Fruit fly (Drosophila melanogaster) whole organism, embryonic: ENCODE results near the gene Pgant7.

Experiments used
- ATbp ChIP-seq: fragments of 200-800 bp; sonication (Bioruptor generic); optimal IDR thresholded peaks from 2 replicates; lab custom pipeline; 2017; ENCODE audit warnings: missing biosample characterization, mild to moderate bottlenecking, missing genetic modification characterization, missing genetic modification reagents
- Atf-2 ChIP-seq: fragments of 200-800 bp; sonication (Bioruptor generic); optimal IDR thresholded peaks from 2 replicates; lab custom pipeline; 2016; ENCODE audit warnings: missing biosample characterization, missing genetic modification characterization
- Atf6 ChIP-seq: fragments of 200-800 bp; sonication (Bioruptor generic); IDR thresholded peaks from 2 replicates; pipeline ENCODE4 v1.3.6; 2022; ENCODE audit warnings: missing biosample characterization, missing genetic modification characterization
- B-H1 ChIP-seq: fragments of 200-800 bp; sonication (Bioruptor generic); IDR thresholded peaks from 3 replicates; pipeline ENCODE4 v1.3.6; 2022; ENCODE audit warnings: missing biosample characterization, missing genetic modification characterization
- CG10267 ChIP-seq: fragments of 200-800 bp; sonication (Bioruptor generic); optimal IDR thresholded peaks from 2 replicates; lab custom pipeline; 2018; ENCODE audit warnings: missing biosample characterization, mild to moderate bottlenecking, missing genetic modification characterization, moderate library complexity
- CG10959 ChIP-seq: fragments of 200-800 bp; sonication (Bioruptor generic); IDR thresholded peaks from 2 replicates; pipeline ENCODE4 v1.3.6; 2022; ENCODE audit warnings: missing biosample characterization, missing genetic modification characterization
- CG11085 ChIP-seq: fragments of 200-800 bp; sonication (Bioruptor generic); IDR thresholded peaks from 2 replicates; pipeline ENCODE4 v1.3.6; 2022; ENCODE audit warnings: missing biosample characterization, missing genetic modification characterization
- CG13424 ChIP-seq: fragments of 200-800 bp; sonication (Bioruptor generic); optimal IDR thresholded peaks from 2 replicates; lab custom pipeline; 2019; ENCODE audit warnings: missing biosample characterization, mild to moderate bottlenecking, missing genetic modification characterization, moderate library complexity
- CG13624 ChIP-seq: fragments of 200-800 bp; sonication (Bioruptor generic); optimal IDR thresholded peaks from 2 replicates; lab custom pipeline; 2016; ENCODE audit warnings: missing biosample characterization, missing genetic modification characterization
- CG14441 ChIP-seq: fragments of 200-800 bp; sonication (Bioruptor generic); IDR thresholded peaks from 2 replicates; pipeline ENCODE4 v1.3.6; 2022; ENCODE audit warnings: missing biosample characterization, missing genetic modification characterization
- CG1529 ChIP-seq: fragments of 200-800 bp; sonication (Bioruptor generic); optimal IDR thresholded peaks from 3 replicates; lab custom pipeline; 2018; ENCODE audit warnings: missing biosample characterization, missing genetic modification characterization
- CG18262 ChIP-seq: fragments of 200-800 bp; optimal IDR thresholded peaks from 3 replicates; lab custom pipeline; 2019; ENCODE audit warnings: missing biosample characterization, mild to moderate bottlenecking, missing genetic modification characterization, moderate library complexity
- CG18619 ChIP-seq: fragments of 200-800 bp; sonication (Bioruptor generic); optimal IDR thresholded peaks from 3 replicates; lab custom pipeline; 2017; ENCODE audit warnings: missing biosample characterization, mild to moderate bottlenecking, missing genetic modification characterization
- CG2199 ChIP-seq: fragments of 200-800 bp; sonication (Bioruptor generic); IDR thresholded peaks from 3 replicates; pipeline ENCODE4 v1.3.6; 2022; ENCODE audit warnings: missing biosample characterization, missing genetic modification characterization
- CG6854 ChIP-seq: fragments of 200-800 bp; sonication (Bioruptor generic); optimal IDR thresholded peaks from 3 replicates; lab custom pipeline; 2017; ENCODE audit warnings: missing biosample characterization, mild to moderate bottlenecking, missing genetic modification characterization
- CG7963 ChIP-seq: fragments of 200-800 bp; sonication (Bioruptor generic); IDR thresholded peaks from 3 replicates; pipeline ENCODE4 v1.3.6; 2022; ENCODE audit warnings: missing biosample characterization, missing genetic modification characterization; ENCODE audit not compliant: partially characterized antibody
- CG8290 ChIP-seq, 3 experiments: fragments of 200-800 bp; sonication (Bioruptor generic); optimal IDR thresholded peaks; 2 replicates each; lab custom pipeline; 2016 to 2019; ENCODE audit warnings: missing biosample characterization in 3 of 3, missing genetic modification characterization in 3 of 3, mild to moderate bottlenecking in 2 of 3, moderate library complexity in 1 of 3
- CG8388 ChIP-seq: fragments of 200-800 bp; sonication (Bioruptor generic); optimal IDR thresholded peaks from 2 replicates; lab custom pipeline; 2019; ENCODE audit warnings: missing biosample characterization, mild to moderate bottlenecking, missing genetic modification characterization, moderate library complexity
- CkIIα-i1 ChIP-seq: fragments of 200-800 bp; sonication (Bioruptor generic); IDR thresholded peaks from 2 replicates; pipeline ENCODE4 v1.3.6; 2022; ENCODE audit warnings: missing biosample characterization, missing genetic modification characterization
- CoRest ChIP-seq: fragments of 200-800 bp; sonication (Bioruptor generic); optimal IDR thresholded peaks from 3 replicates; lab custom pipeline; 2018; ENCODE audit warnings: missing biosample characterization, mild to moderate bottlenecking, missing genetic modification characterization, moderate library complexity
- Ets65A ChIP-seq: fragments of 200-800 bp; sonication (Bioruptor generic); peaks from one replicate; lab custom pipeline; 2016; ENCODE audit warnings: missing biosample characterization, missing genetic modification characterization
- Ets97D ChIP-seq: fragments of 200-800 bp; sonication (Bioruptor generic); optimal IDR thresholded peaks from 3 replicates; lab custom pipeline; 2016; ENCODE audit warnings: missing biosample characterization, missing genetic modification characterization
- Hmr ChIP-seq: fragments of 200-800 bp; sonication (Bioruptor generic); optimal IDR thresholded peaks from 3 replicates; lab custom pipeline; 2017; ENCODE audit warnings: mild to moderate bottlenecking, missing biosample characterization, missing genetic modification reagents, missing genetic modification characterization
- Mes4 ChIP-seq: fragments of 200-800 bp; sonication (Bioruptor generic); optimal IDR thresholded peaks from 2 replicates; lab custom pipeline; 2016; ENCODE audit warnings: missing biosample characterization, missing genetic modification characterization
- Pdp1 ChIP-seq, 2 experiments: fragments of 200-800 bp; sonication (Bioruptor generic); optimal IDR thresholded peaks; 3 replicates each; lab custom pipeline; 2016; ENCODE audit warnings: missing biosample characterization in 2 of 2, missing genetic modification characterization in 2 of 2, mild to moderate bottlenecking in 1 of 2, moderate library complexity in 1 of 2
- Sin3A ChIP-seq: fragments of >200 bp; optimal IDR thresholded peaks from 2 replicates; lab custom pipeline; 2018
- Spps ChIP-seq: fragments of 200-800 bp; sonication (Bioruptor generic); optimal IDR thresholded peaks from 2 replicates; lab custom pipeline; 2018; ENCODE audit warnings: missing biosample characterization, mild to moderate bottlenecking, missing genetic modification characterization
- abd-A ChIP-seq: fragments of 200-800 bp; sonication (Bioruptor generic); optimal IDR thresholded peaks from 3 replicates; lab custom pipeline; 2019; ENCODE audit warnings: missing biosample characterization, mild to moderate bottlenecking, missing genetic modification characterization, moderate library complexity
- br ChIP-seq: fragments of >200 bp; optimal IDR thresholded peaks from 2 replicates; lab custom pipeline; 2017
- caup ChIP-seq: fragments of 200-800 bp; sonication (Bioruptor generic); optimal IDR thresholded peaks from 3 replicates; lab custom pipeline; 2017; ENCODE audit warnings: missing biosample characterization, mild to moderate bottlenecking, missing genetic modification characterization, moderate library complexity; ENCODE audit not compliant: severe bottlenecking
- cg ChIP-seq: fragments of 200-800 bp; sonication (Bioruptor generic); optimal IDR thresholded peaks from 3 replicates; lab custom pipeline; 2019; ENCODE audit warnings: missing biosample characterization, mild to moderate bottlenecking, missing genetic modification characterization, moderate library complexity
- ci ChIP-seq: fragments of 200-800 bp; sonication (Bioruptor generic); IDR thresholded peaks from 3 replicates; pipeline ENCODE4 v1.3.6; 2022; ENCODE audit warnings: missing biosample characterization, missing genetic modification characterization
- emc ChIP-seq: fragments of 200-800 bp; sonication (Bioruptor generic); optimal IDR thresholded peaks from 2 replicates; lab custom pipeline; 2016; ENCODE audit warnings: missing biosample characterization, missing genetic modification characterization
- esg ChIP-seq: fragments of 200-800 bp; sonication (Bioruptor generic); conservative IDR thresholded peaks from 2 replicates; pipeline ENCODE4 v1.3.6; 2022; ENCODE audit warnings: missing biosample characterization, missing genetic modification characterization
- fd102C ChIP-seq: fragments of 200-800 bp; sonication (Bioruptor generic); optimal IDR thresholded peaks from 2 replicates; lab custom pipeline; 2018; ENCODE audit warnings: missing biosample characterization, mild to moderate bottlenecking, missing genetic modification characterization, moderate library complexity
- gro ChIP-seq: fragments of 200-800 bp; sonication (Bioruptor generic); optimal IDR thresholded peaks from 2 replicates; lab custom pipeline; 2016; ENCODE audit warnings: missing biosample characterization, missing genetic modification characterization
- gsb-n ChIP-seq: fragments of 200-800 bp; sonication (Bioruptor generic); optimal IDR thresholded peaks from 3 replicates; lab custom pipeline; 2018; ENCODE audit warnings: missing biosample characterization, mild to moderate bottlenecking, missing genetic modification characterization
- kah ChIP-seq: fragments of 200-800 bp; sonication (Bioruptor generic); optimal IDR thresholded peaks from 2 replicates; lab custom pipeline; 2018; ENCODE audit warnings: missing biosample characterization, mild to moderate bottlenecking, missing genetic modification characterization
- ken ChIP-seq: fragments of 200-800 bp; sonication (Bioruptor generic); IDR thresholded peaks from 3 replicates; pipeline ENCODE4 v1.3.6; 2022; ENCODE audit warnings: missing biosample characterization, missing genetic modification characterization
- kni ChIP-seq: fragments of 200-800 bp; sonication (Bioruptor generic); optimal IDR thresholded peaks from 3 replicates; lab custom pipeline; 2017; ENCODE audit warnings: mild to moderate bottlenecking, missing biosample characterization, missing genetic modification reagents, missing genetic modification characterization
- oc ChIP-seq: fragments of 200-800 bp; sonication (Bioruptor generic); optimal IDR thresholded peaks from 2 replicates; lab custom pipeline; 2018; ENCODE audit warnings: missing biosample characterization, mild to moderate bottlenecking, missing genetic modification characterization, moderate library complexity
- org-1 ChIP-seq: fragments of 200-800 bp; sonication (Bioruptor generic); optimal IDR thresholded peaks from 2 replicates; lab custom pipeline; 2017; ENCODE audit warnings: missing biosample characterization, missing genetic modification characterization
- pb ChIP-seq: fragments of 200-800 bp; sonication (Bioruptor generic); optimal IDR thresholded peaks from 3 replicates; lab custom pipeline; 2016; ENCODE audit warnings: missing biosample characterization, missing genetic modification characterization
- rib ChIP-seq: fragments of 200-800 bp; sonication (Bioruptor generic); IDR thresholded peaks from 2 replicates; pipeline ENCODE4 v1.3.6; 2022; ENCODE audit warnings: missing biosample characterization, missing genetic modification characterization
- sd ChIP-seq: fragments of 200-800 bp; sonication (Bioruptor generic); optimal IDR thresholded peaks from 3 replicates; lab custom pipeline; 2018; ENCODE audit warnings: missing biosample characterization, mild to moderate bottlenecking, missing genetic modification characterization, moderate library complexity
- sisA ChIP-seq: fragments of 200-800 bp; sonication (Bioruptor generic); IDR thresholded peaks from 2 replicates; pipeline ENCODE4 v1.3.6; 2022; ENCODE audit warnings: missing biosample characterization, missing genetic modification characterization
- slbo ChIP-seq: fragments of 200-800 bp; sonication (Bioruptor generic); IDR thresholded peaks from 2 replicates; pipeline ENCODE4 v1.3.6; 2022; ENCODE audit warnings: missing biosample characterization, missing genetic modification characterization
- sna ChIP-seq: fragments of 200-800 bp; sonication (Bioruptor generic); IDR thresholded peaks from 2 replicates; pipeline ENCODE4 v1.3.6; 2022; ENCODE audit warnings: missing biosample characterization, missing genetic modification characterization; ENCODE audit not compliant: partially characterized antibody
- stc ChIP-seq: fragments of 200-800 bp; sonication (Bioruptor generic); IDR thresholded peaks from 2 replicates; pipeline ENCODE4 v1.3.6; 2022; ENCODE audit warnings: missing biosample characterization, missing genetic modification characterization
- zf30C ChIP-seq: fragments of 200-800 bp; sonication (Bioruptor generic); optimal IDR thresholded peaks from 3 replicates; lab custom pipeline; 2018; ENCODE audit warnings: missing biosample characterization, mild to moderate bottlenecking, missing genetic modification characterization

Pgant7 gene

DNA sequence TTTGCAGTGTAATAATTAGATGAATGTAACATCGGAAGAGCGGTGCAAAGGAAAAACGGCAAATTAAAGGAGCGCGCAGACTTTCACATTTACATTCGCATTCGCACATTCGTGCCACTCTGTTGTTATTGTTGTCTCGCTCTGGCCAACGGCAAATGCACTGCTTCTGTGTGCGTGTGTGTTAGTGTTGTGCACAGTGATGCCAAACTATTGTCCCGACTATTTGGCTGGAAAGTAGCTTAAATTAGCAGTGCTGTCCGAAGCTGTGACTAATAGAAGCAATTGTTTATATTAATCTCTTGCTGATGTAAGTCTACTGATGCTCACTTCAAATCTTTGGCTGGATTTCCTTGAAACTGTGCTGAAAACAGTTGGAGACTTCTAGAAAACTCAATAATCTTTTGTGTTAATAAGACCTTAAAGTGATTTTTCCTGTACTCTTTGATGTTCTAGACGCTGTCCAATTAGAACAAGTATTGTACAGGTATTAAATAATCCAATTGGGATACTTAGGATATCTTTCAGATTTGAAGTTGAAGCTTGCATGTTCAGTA, 16.3 kb upstream of the Pgant7 start (continued):
- 0 out of 2 replicates have a peak, but pooled peaks have one; percentile 13 for TF ChIP-seq rib
- peak; percentile 45; the same call in 1 of the 2 replicates for TF ChIP-seq slbo (GFP tag; lab: Robert Waterston, UW)
- no peak for TF ChIP-seq ci (GFP tag; lab: Robert Waterston, UW)
- no peak for TF ChIP-seq Sin3A (lab: Kevin White, UChicago)
- peak; percentile 7 to 34 for TF ChIP-seq Pdp1 (GFP tag; optimal IDR thresholded peaks at IDR 0.05; lab: Kevin White, UChicago)
- TF ChIP-seq Atf-2 (GFP tag; lab: Kevin White, UChicago), result peak; percentile 27
- 0 out of 2 replicates have a peak, but pooled peaks have one; percentile 7 for TF ChIP-seq esg
- peak; percentile 15 for TF ChIP-seq Hmr (GFP tag; lab: Kevin White, UChicago)
- no peak for TF ChIP-seq B-H1 (GFP tag; lab: Robert Waterston, UW)
- no peak for TF ChIP-seq CkIIα-i1 (GFP tag; lab: Robert Waterston, UW)
- TF ChIP-seq CoRest (tag; lab: Kevin White, UChicago), result peak; percentile 43
- TF ChIP-seq emc (GFP tag; lab: Kevin White, UChicago), result no peak
- TF ChIP-seq CG14441, result 0 out of 2 replicates have a peak, but pooled peaks have one; percentile 27
- peak; percentile 24 for TF ChIP-seq zf30C (GFP tag; lab: Kevin White, UChicago)
- peak; percentile 58 for TF ChIP-seq Ets65A (GFP tag; lab: Kevin White, UChicago)
- no peak for TF ChIP-seq Spps (tag; lab: Kevin White, UChicago)
- TF ChIP-seq ken (GFP tag; lab: Robert Waterston, UW), result peak; percentile 57; the same call in 1 of the 3 replicates
- no peak for TF ChIP-seq Mes4
- no peak for TF ChIP-seq CG11085
- peak; percentile 27 for TF ChIP-seq CG10267 (tag; lab: Kevin White, UChicago)
- TF ChIP-seq gsb-n, result peak; percentile 39
- 0 out of 2 replicates have a peak, but pooled peaks have one; percentile 4 for TF ChIP-seq sisA (GFP tag; lab: Robert Waterston, UW)
- TF ChIP-seq Ets97D, result no peak
- TF ChIP-seq CG6854, result no peak
- TF ChIP-seq ATbp (GFP tag; lab: Kevin White, UChicago), result no peak
- TF ChIP-seq kah (GFP tag; lab: Kevin White, UChicago), result no peak
- TF ChIP-seq stc (GFP tag; lab: Robert Waterston, UW), result no peak
- TF ChIP-seq oc, result no peak
- TF ChIP-seq CG18619 (GFP tag; lab: Kevin White, UChicago), result no peak
- TF ChIP-seq org-1 (GFP tag; lab: Kevin White, UChicago), result no peak
- TF ChIP-seq sna (GFP tag; lab: Robert Waterston, UW), result no peak
- no peak for TF ChIP-seq CG7963 (GFP tag; lab: Robert Waterston, UW)
- peak; percentile 14 for TF ChIP-seq CG13624 (GFP tag; lab: Kevin White, UChicago)
- no peak for TF ChIP-seq fd102C (GFP tag; lab: Kevin White, UChicago)
- peak; percentile 28 for TF ChIP-seq sd (tag; lab: Kevin White, UChicago)
- TF ChIP-seq Atf6 (GFP tag; lab: Robert Waterston, UW), result no peak
- no peak for TF ChIP-seq CG10959 (GFP tag; lab: Robert Waterston, UW)
- TF ChIP-seq pb (GFP tag; lab: Kevin White, UChicago), result no peak
- TF ChIP-seq CG13424, result peak; percentile 16
- peak; percentile 35 for TF ChIP-seq CG18262 (tag; lab: Kevin White, UChicago)
- peak; percentile 90 for TF ChIP-seq cg (GFP tag; lab: Kevin White, UChicago)
- no peak for TF ChIP-seq CG8388
- 0 out of 3 replicates have a peak, but pooled peaks have one; percentile 39 for TF ChIP-seq CG2199
- TF ChIP-seq CG8290 (GFP tag; optimal IDR thresholded peaks at IDR 0.05; lab: Kevin White, UChicago), result peak; percentile 4
- peak in 1 of 2 experiments; percentile 66 for TF ChIP-seq CG8290 (tag; optimal IDR thresholded peaks at IDR 0.05; lab: Kevin White, UChicago)
- TF ChIP-seq kni (GFP tag; lab: Kevin White, UChicago), result peak; percentile 4
- TF ChIP-seq gro (GFP tag; lab: Kevin White, UChicago), result no peak
- TF ChIP-seq caup, result no peak
- TF ChIP-seq CG1529 (GFP tag; lab: Kevin White, UChicago), result no peak
- TF ChIP-seq abd-A (tag; lab: Kevin White, UChicago), result peak; percentile 44
- TF ChIP-seq br (lab: Kevin White, UChicago), result no peak
